Fruit fly (Drosophila melanogaster) whole organism, embryonic: ENCODE results near the gene PK2-R2.

Experiments
- Bdp1 ChIP-seq: fragments of 200-800 bp; sonication (Bioruptor generic); optimal IDR thresholded peaks from 3 replicates; lab custom pipeline; 2016; ENCODE audit warnings: missing biosample characterization, missing genetic modification characterization
- CG10147 ChIP-seq: fragments of 200-800 bp; sonication (Bioruptor generic); optimal IDR thresholded peaks from 2 replicates; lab custom pipeline; 2019; ENCODE audit warnings: missing biosample characterization, mild to moderate bottlenecking, missing genetic modification characterization, moderate library complexity
- CG10654 ChIP-seq: fragments of 200-800 bp; sonication (Bioruptor generic); optimal IDR thresholded peaks from 2 replicates; lab custom pipeline; 2016; ENCODE audit warnings: missing biosample characterization, missing genetic modification characterization
- CG12391 ChIP-seq: fragments of 200-800 bp; sonication (Bioruptor generic); optimal IDR thresholded peaks from 3 replicates; lab custom pipeline; 2018; ENCODE audit warnings: missing biosample characterization, mild to moderate bottlenecking, missing genetic modification characterization, moderate library complexity
- CG14014 ChIP-seq: fragments of 200-800 bp; sonication (Bioruptor generic); IDR thresholded peaks from 2 replicates; pipeline ENCODE4 v1.3.6; 2022; ENCODE audit warnings: missing biosample characterization, missing genetic modification characterization
- CG1602 ChIP-seq: fragments of 200-800 bp; sonication (Bioruptor generic); optimal IDR thresholded peaks from 3 replicates; lab custom pipeline; 2016; ENCODE audit warnings: missing biosample characterization, missing genetic modification characterization
- CG16779 ChIP-seq: fragments of 200-800 bp; sonication (Bioruptor generic); IDR thresholded peaks from 2 replicates; pipeline ENCODE4 v1.3.6; 2022; ENCODE audit warnings: missing biosample characterization, missing genetic modification characterization
- CG3065 ChIP-seq: fragments of 200-800 bp; sonication (Bioruptor generic); optimal IDR thresholded peaks from 2 replicates; lab custom pipeline; 2016; ENCODE audit warnings: missing biosample characterization, missing genetic modification characterization
- CG33213 ChIP-seq: fragments of 200-800 bp; sonication (Bioruptor generic); optimal IDR thresholded peaks from 3 replicates; lab custom pipeline; 2016; ENCODE audit warnings: missing biosample characterization, missing genetic modification characterization
- CG3838 ChIP-seq: fragments of 200-800 bp; sonication (Bioruptor generic); optimal IDR thresholded peaks from 3 replicates; lab custom pipeline; 2016; ENCODE audit warnings: missing biosample characterization, missing genetic modification characterization
- CG3995 ChIP-seq: fragments of 200-800 bp; sonication (Bioruptor generic); optimal IDR thresholded peaks from 3 replicates; lab custom pipeline; 2016; ENCODE audit warnings: missing biosample characterization, missing genetic modification characterization
- CG6813 ChIP-seq: fragments of 200-800 bp; sonication (Bioruptor generic); optimal IDR thresholded peaks from 2 replicates; lab custom pipeline; 2017; ENCODE audit warnings: missing biosample characterization, missing genetic modification characterization, mild to moderate bottlenecking, moderate library complexity, missing genetic modification reagents
- CG7372 ChIP-seq: fragments of 200-800 bp; sonication (Bioruptor generic); IDR thresholded peaks from 2 replicates; pipeline ENCODE4 v1.3.6; 2022; ENCODE audit warnings: missing biosample characterization, missing genetic modification characterization
- CG8290 ChIP-seq, 3 experiments: fragments of 200-800 bp; sonication (Bioruptor generic); optimal IDR thresholded peaks; 2 replicates each; lab custom pipeline; 2016 to 2019; ENCODE audit warnings: missing biosample characterization in 3 of 3, missing genetic modification characterization in 3 of 3, mild to moderate bottlenecking in 2 of 3, moderate library complexity in 1 of 3
- CG9437 ChIP-seq: fragments of 200-800 bp; sonication (Bioruptor generic); optimal IDR thresholded peaks from 2 replicates; lab custom pipeline; 2018; ENCODE audit warnings: missing biosample characterization, mild to moderate bottlenecking, missing genetic modification characterization
- Camta ChIP-seq: fragments of 200-800 bp; sonication (Bioruptor generic); optimal IDR thresholded peaks from 2 replicates; lab custom pipeline; 2016; ENCODE audit warnings: missing biosample characterization, missing genetic modification characterization
- D19A ChIP-seq: fragments of 200-800 bp; optimal IDR thresholded peaks from 3 replicates; lab custom pipeline; 2019; ENCODE audit warnings: missing biosample characterization, mild to moderate bottlenecking, missing genetic modification characterization, moderate library complexity
- Ets65A ChIP-seq: fragments of 200-800 bp; sonication (Bioruptor generic); peaks from one replicate; lab custom pipeline; 2016; ENCODE audit warnings: missing biosample characterization, missing genetic modification characterization
- HLH4C ChIP-seq: fragments of 200-800 bp; sonication (Bioruptor generic); IDR thresholded peaks from 3 replicates; pipeline ENCODE4 v1.3.6; 2022; ENCODE audit warnings: missing biosample characterization, missing genetic modification characterization; ENCODE audit not compliant: partially characterized antibody
- Lpt ChIP-seq: fragments of >200 bp; optimal IDR thresholded peaks from 2 replicates; lab custom pipeline; 2018; ENCODE audit warnings: missing biosample characterization, missing genetic modification characterization
- Max ChIP-seq: fragments of 200-800 bp; sonication (Bioruptor generic); optimal IDR thresholded peaks from 2 replicates; lab custom pipeline; 2016; ENCODE audit warnings: missing biosample characterization, mild to moderate bottlenecking, missing genetic modification characterization
- Med ChIP-seq: fragments of 200-800 bp; sonication (Bioruptor generic); peaks from one replicate; lab custom pipeline; 2016; ENCODE audit warnings: missing biosample characterization, missing genetic modification characterization, mild to moderate bottlenecking, inconsistent platforms, moderate library complexity
- NK7.1 ChIP-seq: fragments of 200-800 bp; sonication (Bioruptor generic); optimal IDR thresholded peaks from 3 replicates; lab custom pipeline; 2016; ENCODE audit warnings: missing biosample characterization, missing genetic modification characterization
- Neu2 ChIP-seq: fragments of 200-800 bp; sonication (Bioruptor generic); optimal IDR thresholded peaks from 3 replicates; lab custom pipeline; 2016; ENCODE audit warnings: missing biosample characterization, missing genetic modification characterization, borderline replicate concordance
- Oli ChIP-seq: fragments of 200-800 bp; sonication (Bioruptor generic); optimal IDR thresholded peaks from 2 replicates; lab custom pipeline; 2018; ENCODE audit warnings: missing biosample characterization, mild to moderate bottlenecking, missing genetic modification characterization, moderate library complexity
- Ravus ChIP-seq: fragments of 200-800 bp; sonication (Bioruptor generic); IDR thresholded peaks from 2 replicates; pipeline ENCODE4 v1.3.6; 2022; ENCODE audit warnings: missing biosample characterization, missing genetic modification characterization
- YL-1 ChIP-seq: fragments of 200-800 bp; sonication (Bioruptor generic); optimal IDR thresholded peaks from 3 replicates; lab custom pipeline; 2017; ENCODE audit warnings: missing biosample characterization, mild to moderate bottlenecking, missing genetic modification characterization
- abd-A ChIP-seq: fragments of 200-800 bp; sonication (Bioruptor generic); optimal IDR thresholded peaks from 3 replicates; lab custom pipeline; 2019; ENCODE audit warnings: missing biosample characterization, mild to moderate bottlenecking, missing genetic modification characterization, moderate library complexity
- chif ChIP-seq, 2 experiments: fragments of 200-800 bp; sonication (Bioruptor generic); optimal IDR thresholded peaks; 3 replicates each; lab custom pipeline; 2016; ENCODE audit warnings: missing biosample characterization in 2 of 2, missing genetic modification characterization in 2 of 2
- chm ChIP-seq: fragments of 200-800 bp; sonication (Bioruptor generic); IDR thresholded peaks from 2 replicates; pipeline ENCODE4 v1.3.6; 2022; ENCODE audit warnings: missing biosample characterization, missing genetic modification characterization
- croc ChIP-seq: fragments of 200-800 bp; sonication (Bioruptor generic); conservative IDR thresholded peaks from 3 replicates; pipeline ENCODE4 v1.3.6; 2022; ENCODE audit warnings: missing biosample characterization, missing genetic modification characterization
- emc ChIP-seq: fragments of 200-800 bp; sonication (Bioruptor generic); optimal IDR thresholded peaks from 2 replicates; lab custom pipeline; 2016; ENCODE audit warnings: missing biosample characterization, missing genetic modification characterization
- eve ChIP-seq, 2 experiments: fragments of >200 bp; optimal IDR thresholded peaks; 2 replicates each; lab custom pipeline; 2017; ENCODE audit warnings: missing biosample characterization in 2 of 2, missing genetic modification characterization in 2 of 2
- gcm2 ChIP-seq: fragments of 200-800 bp; sonication (Bioruptor generic); optimal IDR thresholded peaks from 2 replicates; lab custom pipeline; 2016; ENCODE audit warnings: missing biosample characterization, missing genetic modification characterization
- gem ChIP-seq: fragments of 200-800 bp; sonication (Bioruptor generic); optimal IDR thresholded peaks from 2 replicates; lab custom pipeline; 2019; ENCODE audit warnings: missing biosample characterization, mild to moderate bottlenecking, missing genetic modification characterization, moderate library complexity
- insv ChIP-seq, 2 experiments: fragments of 200-800 bp; sonication (Bioruptor generic); optimal IDR thresholded peaks; 3 replicates each; lab custom pipeline; 2016 to 2018; ENCODE audit warnings: missing biosample characterization in 2 of 2, missing genetic modification characterization in 2 of 2
- lmd ChIP-seq: fragments of 200-800 bp; sonication (Bioruptor generic); IDR thresholded peaks from 2 replicates; pipeline ENCODE4 v1.3.6; 2022; ENCODE audit warnings: missing biosample characterization, missing genetic modification characterization
- luna ChIP-seq: fragments of 200-800 bp; sonication (Bioruptor generic); optimal IDR thresholded peaks from 2 replicates; lab custom pipeline; 2016; ENCODE audit warnings: missing biosample characterization, missing genetic modification characterization
- nerfin-2 ChIP-seq: fragments of 200-800 bp; sonication (Bioruptor generic); IDR thresholded peaks from 2 replicates; pipeline ENCODE4 v1.3.6; 2022; ENCODE audit warnings: missing biosample characterization, missing genetic modification characterization; ENCODE audit not compliant: partially characterized antibody
- scrt ChIP-seq: fragments of 200-800 bp; sonication (Bioruptor generic); optimal IDR thresholded peaks from 2 replicates; lab custom pipeline; 2018; ENCODE audit warnings: missing biosample characterization, mild to moderate bottlenecking, missing genetic modification characterization, moderate library complexity
- sens ChIP-seq: fragments of 200-800 bp; sonication (Bioruptor generic); peaks from one replicate; lab custom pipeline; 2016; ENCODE audit warnings: missing biosample characterization, missing genetic modification characterization
- sob ChIP-seq: fragments of 200-800 bp; sonication (Bioruptor generic); IDR thresholded peaks from 2 replicates; pipeline ENCODE4 v1.3.6; 2022; ENCODE audit warnings: missing biosample characterization, missing genetic modification characterization
- tx ChIP-seq: fragments of 200-800 bp; sonication (Bioruptor generic); optimal IDR thresholded peaks from 2 replicates; lab custom pipeline; 2016; ENCODE audit warnings: missing biosample characterization, missing genetic modification characterization
- wek ChIP-seq: fragments of 200-800 bp; sonication (Bioruptor generic); optimal IDR thresholded peaks from 3 replicates; lab custom pipeline; 2018; ENCODE audit warnings: missing biosample characterization, mild to moderate bottlenecking, missing genetic modification characterization, moderate library complexity
- zfh1 ChIP-seq: fragments of 200-800 bp; sonication (Bioruptor generic); IDR thresholded peaks from 3 replicates; pipeline ENCODE4 v1.3.6; 2022; ENCODE audit warnings: missing biosample characterization, missing genetic modification characterization

PK2-R2 gene

dm6 chr3R:13363347-13363994 is 29.5 kb upstream of the PK2-R2 start:
- TF ChIP-seq gem (tag; lab: Kevin White, UChicago) (no peak), Med (GFP tag; lab: Kevin White, UChicago) (peak; percentile 23), HLH4C (GFP tag; lab: Robert Waterston, UW) (0 out of 3 replicates have a peak, but pooled peaks have one; percentile 44), CG6813 (no peak), eve (GFP tag; optimal IDR thresholded peaks at IDR 0.05; lab: Kevin White, UChicago) (peak in 1 of 2 experiments; percentile 80), Bdp1 (GFP tag; lab: Kevin White, UChicago) (peak; percentile 96), Ravus (GFP tag; lab: Robert Waterston, UW) (no peak)
- TF ChIP-seq, all 482 proteins: peak for 4

DNA sequence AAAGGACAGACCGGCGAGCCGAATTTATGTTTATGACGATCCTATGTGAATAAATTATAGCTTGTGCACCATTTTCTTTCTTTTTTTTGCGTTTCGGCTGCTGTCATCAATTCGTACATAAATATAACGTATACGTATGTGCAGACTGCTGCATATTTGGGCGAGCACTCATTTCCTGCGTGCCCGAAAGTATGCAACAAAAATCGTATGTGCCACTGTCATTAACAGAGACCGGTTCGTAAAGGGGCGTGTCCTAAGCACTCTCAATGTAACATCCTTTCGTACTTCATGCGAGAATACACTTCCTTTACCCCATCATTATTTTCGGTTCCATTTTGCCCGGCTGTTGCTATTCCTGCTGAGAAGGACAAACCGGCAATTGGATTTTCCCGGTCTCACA is 26.1 kb upstream of the PK2-R2 start:
- TF ChIP-seq CG3065 (GFP tag; lab: Kevin White, UChicago) (peak; percentile 30), sens (GFP tag; lab: Kevin White, UChicago) (peak; percentile 51), CG7372 (GFP tag; lab: Robert Waterston, UW) (peak; percentile 60; the same call in 1 of the 2 replicates), CG8290 (GFP tag; optimal IDR thresholded peaks at IDR 0.05; lab: Kevin White, UChicago) (no peak), CG8290 (tag; optimal IDR thresholded peaks at IDR 0.05; lab: Kevin White, UChicago) (no peak), CG9437 (peak; percentile 20), Med (GFP tag; lab: Kevin White, UChicago) (peak; percentile 61), wek (GFP tag; lab: Kevin White, UChicago) (no peak)

dm6 chr3R:13356960-13357359 is 23.0 kb upstream of the PK2-R2 start:
- TF ChIP-seq scrt (GFP tag; lab: Kevin White, UChicago) (peak; percentile 70), Ets65A (GFP tag; lab: Kevin White, UChicago) (peak; percentile 80), abd-A (tag; lab: Kevin White, UChicago) (peak; percentile 34), gcm2 (no peak), CG10147 (GFP tag; lab: Kevin White, UChicago) (no peak), nerfin-2 (GFP tag; lab: Robert Waterston, UW) (no peak)

- TF ChIP-seq emc (GFP tag; lab: Kevin White, UChicago) (no peak), Camta (GFP tag; lab: Kevin White, UChicago) (no peak), tx (GFP tag; lab: Kevin White, UChicago) (no peak), CG12391 (tag; lab: Kevin White, UChicago) (no peak), NK7.1 (GFP tag; lab: Kevin White, UChicago) (no peak), CG16779 (GFP tag; lab: Robert Waterston, UW) (no peak), YL-1 (GFP tag; lab: Kevin White, UChicago) (no peak), Oli (tag; lab: Kevin White, UChicago) (no peak), zfh1 (GFP tag; lab: Robert Waterston, UW) (no peak), CG1602 (no peak)
- TF ChIP-seq, all 482 proteins: peak for 0
Measured at dm6 chr3R:13353373-13353772, 19.4 kb upstream of the PK2-R2 start, which contains the start of gene mthl12. mthl12 (plus strand) TSS chr3R:13353673.

DNA sequence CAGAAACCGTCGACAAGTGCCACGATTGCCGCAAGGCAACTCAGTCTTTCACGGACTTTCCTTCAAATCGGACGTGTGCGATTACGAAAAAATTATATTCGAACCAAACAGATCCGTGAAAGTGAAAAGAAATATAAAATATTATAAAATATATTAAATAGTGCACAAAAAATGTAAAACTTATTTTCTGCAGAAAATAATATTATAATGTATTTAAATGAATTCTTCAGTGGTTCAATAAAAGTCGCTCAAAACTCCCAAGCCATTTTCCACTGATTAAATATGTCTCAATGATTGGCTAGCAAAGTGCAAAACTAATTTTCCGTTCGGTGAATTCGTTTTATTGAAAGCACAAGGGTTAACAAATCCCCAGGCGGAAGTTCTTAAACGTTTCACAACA is 4.1 kb upstream of the PK2-R2 start, which contains the start of gene PK2-R1:
TSS of gene PK2-R1 (plus strand) at position 301 of the 400 bp plus-strand sequence.
- no peak for TF ChIP-seq CG10654 (GFP tag; lab: Kevin White, UChicago)
- TF ChIP-seq chif (GFP tag; optimal IDR thresholded peaks at IDR 0.05; lab: Kevin White, UChicago) = no peak
- no peak for TF ChIP-seq luna (GFP tag; lab: Kevin White, UChicago)
- no peak for TF ChIP-seq insv (GFP tag; optimal IDR thresholded peaks at IDR 0.05; lab: Kevin White, UChicago)
- TF ChIP-seq CG14014 (GFP tag; lab: Robert Waterston, UW) = no peak
- no peak for TF ChIP-seq D19A
- no peak for TF ChIP-seq CG3838 (GFP tag; lab: Kevin White, UChicago)
- no peak for TF ChIP-seq croc (GFP tag; lab: Robert Waterston, UW)
- TF ChIP-seq Max (GFP tag; lab: Kevin White, UChicago) = no peak
- TF ChIP-seq chm (GFP tag; lab: Robert Waterston, UW) = no peak
- TF ChIP-seq Neu2 (GFP tag; lab: Kevin White, UChicago) = no peak
- no peak for TF ChIP-seq CG33213
- TF ChIP-seq CG3995 (GFP tag; lab: Kevin White, UChicago) = no peak
- no peak for TF ChIP-seq sob
- no peak for TF ChIP-seq lmd
- no peak for TF ChIP-seq Lpt
